Fruit fly (Drosophila melanogaster) whole organism, pupa: Measurements from ENCODE around the gene CG3337.

ENCODE experiments used
- CG10348 ChIP-seq: fragments of 200-800 bp; sonication (Bioruptor generic); IDR thresholded peaks from 2 replicates; pipeline ENCODE4 v1.3.6; 2022; ENCODE audit warnings: missing biosample characterization, missing genetic modification characterization
- CG12605 ChIP-seq: fragments of 200-800 bp; sonication (Bioruptor generic); IDR thresholded peaks from 2 replicates; pipeline ENCODE4 v1.3.6; 2022; ENCODE audit warnings: missing biosample characterization, missing genetic modification characterization
- CG14655 ChIP-seq: fragments of 200-800 bp; sonication (Bioruptor generic); optimal IDR thresholded peaks from 3 replicates; lab custom pipeline; 2017; ENCODE audit warnings: mild to moderate bottlenecking, missing biosample characterization, missing genetic modification reagents, missing genetic modification characterization
- CG15710 ChIP-seq: fragments of 200-800 bp; sonication (Bioruptor generic); optimal IDR thresholded peaks from 2 replicates; lab custom pipeline; 2018; ENCODE audit warnings: missing biosample characterization, mild to moderate bottlenecking, missing genetic modification characterization, moderate library complexity
- CG8301 ChIP-seq: fragments of 200-800 bp; sonication (Bioruptor generic); optimal IDR thresholded peaks from 2 replicates; lab custom pipeline; 2018; ENCODE audit warnings: missing biosample characterization, mild to moderate bottlenecking, missing genetic modification characterization

DNA sequence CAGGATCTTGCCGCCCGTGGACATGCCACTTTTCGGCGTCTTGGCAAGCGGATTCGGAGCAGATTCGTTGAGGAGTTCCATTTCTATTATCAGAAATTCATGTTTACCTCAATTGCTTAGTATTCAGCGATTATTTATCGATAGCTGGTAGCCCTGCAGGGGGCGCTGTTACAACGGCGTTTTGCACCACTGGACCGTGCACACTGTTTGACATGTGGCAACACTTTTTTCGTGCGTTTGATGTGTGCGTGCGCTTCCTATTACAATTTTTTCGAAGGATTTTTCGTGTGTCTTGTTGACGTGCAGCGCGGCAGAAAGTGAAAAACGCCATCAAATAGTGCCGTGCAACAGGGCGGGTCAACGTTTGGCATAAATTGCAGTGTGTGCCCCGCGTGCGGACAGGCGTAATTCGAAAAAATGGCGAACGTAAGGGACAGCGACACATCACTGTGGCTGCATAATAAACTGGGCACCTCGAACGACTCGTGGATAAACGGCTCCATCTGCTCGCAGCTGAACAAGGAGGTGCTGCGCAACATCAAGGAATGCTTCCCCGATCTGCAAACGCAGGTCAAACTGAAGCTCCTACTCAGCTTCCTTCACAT, at the start of gene CG3337, which contains the start of gene Nelf-A:
- no peak for TF ChIP-seq CG8301 (tag; lab: Kevin White, UChicago)
- 0 out of 2 replicates have a peak, but pooled peaks have one; percentile 13 for TF ChIP-seq CG12605
- peak; percentile 41 for TF ChIP-seq CG15710 (tag; lab: Kevin White, UChicago)
- no peak for TF ChIP-seq CG14655 (GFP tag; lab: Kevin White, UChicago)
- TF ChIP-seq CG10348 (GFP tag; lab: Robert Waterston, UW): no peak
